Fruit fly (Drosophila melanogaster) Kc167 (cell line): Measurements from ENCODE around the gene CG9588.

ENCODE experiments used
- Sin3A ChIP-seq: fragments of >200 bp; optimal IDR thresholded peaks from 2 replicates; lab custom pipeline; 2018; ENCODE audit warnings: missing external identifiers
- h ChIP-seq: fragments of >200 bp; optimal IDR thresholded peaks from 3 replicates; lab custom pipeline; 2018; ENCODE audit warnings: missing external identifiers
- psq ChIP-seq: fragments of >200 bp; optimal IDR thresholded peaks from 2 replicates; lab custom pipeline; 2017; ENCODE audit warnings: missing external identifiers
- ttk ChIP-seq: sonication (Bioruptor generic); optimal IDR thresholded peaks from 2 replicates; lab custom pipeline; 2017; ENCODE audit warnings: missing external identifiers

DNA sequence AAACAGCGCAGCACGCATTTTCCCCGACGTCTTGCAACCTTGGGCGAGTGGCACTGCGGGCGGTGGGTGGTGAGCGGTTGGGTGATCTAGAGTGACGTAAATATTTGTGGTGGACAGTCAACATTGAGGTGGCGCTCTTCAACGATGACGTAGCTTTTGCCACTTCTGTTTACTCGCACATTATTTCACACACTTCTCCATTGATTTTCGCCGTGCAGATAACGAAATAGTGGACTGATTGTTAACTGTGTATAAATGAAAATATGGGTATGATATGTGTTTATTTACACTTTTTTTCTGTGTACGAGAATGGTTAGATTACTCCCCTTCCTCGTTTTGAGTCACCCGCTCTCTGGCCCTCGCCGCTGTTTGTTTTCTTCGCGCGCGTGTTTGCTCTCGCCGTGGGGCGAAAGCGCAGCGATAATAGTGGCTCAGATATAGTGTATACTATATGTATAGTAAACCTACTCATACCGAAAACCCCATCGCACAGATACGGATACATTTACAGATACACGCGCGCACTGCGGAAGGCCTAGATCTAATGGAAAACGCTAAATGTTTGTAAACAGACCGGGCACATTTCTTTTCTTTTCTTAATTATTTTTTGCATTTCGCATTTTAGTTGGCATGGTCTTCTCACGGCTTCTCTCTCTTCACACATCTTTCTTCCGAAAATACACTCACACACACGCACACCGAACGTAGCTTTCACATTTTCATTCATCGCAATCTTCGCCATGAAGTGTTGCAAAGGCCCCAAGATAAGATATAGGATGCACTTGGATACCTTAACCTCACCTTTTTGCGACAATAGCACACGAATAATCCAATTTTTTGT, 10.1 kb upstream of the CG9588 start, which contains the start of gene omd:
- TF ChIP-seq psq (lab: Kevin White, UChicago) (no peak), ttk (lab: Kevin White, UChicago) (no peak), Sin3A (no peak), h (lab: Kevin White, UChicago) (no peak)
